Worm (Caenorhabditis elegans) whole organism, late embryonic: ENCODE measurements around the gene emb-30.

ENCODE experiments used
- fkh-6 ChIP-seq: sonication (generic microtip); optimal IDR thresholded peaks from 2 replicates; lab custom pipeline; 2016; ENCODE audit warnings: missing genetic modification characterization, missing compliant biosample characterization
- hlh-6 ChIP-seq: sonication (generic microtip); optimal IDR thresholded peaks from 2 replicates; lab custom pipeline; 2016; ENCODE audit warnings: missing genotype, missing genetic modification characterization, missing compliant biosample characterization
- pqm-1 ChIP-seq: sonication (generic microtip); optimal IDR thresholded peaks from 2 replicates; lab custom pipeline; 2016; ENCODE audit warnings: missing genetic modification characterization, missing compliant biosample characterization

ce11 chrIII:9465865-9466264 lies 24.6 kb upstream of the emb-30 start, which contains the start of gene B0464.6:
- TF ChIP-seq pqm-1 (tag; lab: Kevin White, UChicago) (no peak), hlh-6 (no peak), fkh-6 (tag; lab: Kevin White, UChicago) (no peak)
